Worm (Caenorhabditis elegans): ENCODE data around the gene C47D12.2.

The C47D12.2 gene

DNA sequence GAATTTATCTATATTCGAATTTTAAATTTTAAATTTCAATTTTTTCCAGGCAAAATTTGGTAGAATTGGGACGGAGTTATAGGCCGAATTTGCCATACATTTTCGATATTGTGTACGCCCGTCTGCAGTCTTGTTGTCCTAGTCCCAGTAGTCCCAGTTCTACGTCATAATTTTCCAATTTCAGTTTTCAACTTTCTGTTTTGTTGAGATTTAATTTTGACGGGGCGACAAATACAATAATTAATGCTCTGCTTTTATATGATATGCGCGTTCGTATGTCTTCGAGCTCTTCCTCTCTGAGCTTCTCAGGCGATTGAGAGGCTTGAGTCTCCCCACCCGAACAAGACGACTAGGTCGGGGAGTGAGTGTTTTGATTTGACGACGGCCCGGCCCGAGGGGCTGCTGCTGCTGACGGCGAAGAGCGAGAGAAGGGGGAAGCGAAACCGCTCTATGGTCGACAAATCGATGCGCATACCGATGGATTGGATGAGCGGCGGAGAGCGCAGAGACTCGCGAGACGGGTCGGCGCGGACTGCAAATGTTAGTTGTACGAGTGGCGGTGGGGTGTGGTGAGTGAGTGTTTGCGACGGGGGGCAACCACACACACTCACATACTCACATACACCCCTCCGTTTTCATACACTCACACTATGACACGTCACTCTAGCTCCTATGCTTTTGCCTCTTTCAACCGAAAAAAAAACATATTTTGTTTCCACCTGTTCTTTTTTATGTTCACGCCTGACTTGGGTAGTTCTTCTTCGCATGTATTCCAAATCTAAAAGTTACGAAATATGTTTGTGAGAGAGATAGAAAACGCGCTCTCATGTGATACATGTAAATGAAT is 41.2 kb upstream of the C47D12.2 start (continued):
- peak; percentile 95 for TF ChIP-seq lin-14 (GFP tag; optimal IDR thresholded peaks at IDR 0.05)
- TF ChIP-seq pax-3 (tag; optimal IDR thresholded peaks at IDR 0.05), result peak; percentile 52
- peak; percentile 29 for TF ChIP-seq lir-3 (tag; optimal IDR thresholded peaks at IDR 0.05; ENCODE audit: poor library complexity)
- TF ChIP-seq ceh-82 (tag; optimal IDR thresholded peaks at IDR 0.05), result peak; percentile 63 to 81 (median 78)
- TF ChIP-seq nhr-84 (tag; optimal IDR thresholded peaks at IDR 0.05), result no peak
- TF ChIP-seq pag-3 (tag; optimal IDR thresholded peaks at IDR 0.05; ENCODE audit: borderline replicate concordance, insufficient read depth), result no peak
- TF ChIP-seq ceh-63 (GFP tag; optimal IDR thresholded peaks at IDR 0.05), result no peak
- peak; percentile 63 to 74 for TF ChIP-seq lsy-2 (tag; optimal IDR thresholded peaks at IDR 0.05)
- TF ChIP-seq unc-98 (GFP tag; IDR thresholded peaks at IDR 0.05), result no peak
- TF ChIP-seq skn-1 (tag; optimal IDR thresholded peaks at IDR 0.05), result peak; percentile 67
- peak; percentile 63 for TF ChIP-seq unc-86 (tag; optimal IDR thresholded peaks at IDR 0.05)
- TF ChIP-seq nhr-47 (tag; optimal IDR thresholded peaks at IDR 0.05), result peak; percentile 78
- peak; percentile 81 for TF ChIP-seq rnt-1 (tag; optimal IDR thresholded peaks at IDR 0.05)
- TF ChIP-seq fkh-8 (tag; optimal IDR thresholded peaks at IDR 0.05), result peak; percentile 63
- peak; percentile 65 for TF ChIP-seq ceh-8 (GFP tag; optimal IDR thresholded peaks at IDR 0.05)
- peak; percentile 23 for TF ChIP-seq irx-1 (tag; optimal IDR thresholded peaks at IDR 0.05)
- TF ChIP-seq nhr-85 (tag), result peak; percentile 86
- peak; percentile 31 for TF ChIP-seq zip-4 (GFP tag; optimal IDR thresholded peaks at IDR 0.05)
- no peak for TF ChIP-seq nhr-28 (tag; optimal IDR thresholded peaks at IDR 0.05)
- TF ChIP-seq nhr-90 (tag; optimal IDR thresholded peaks at IDR 0.05; ENCODE audit: poor library complexity), result peak; percentile 56
- TF ChIP-seq fos-1 (tag; optimal IDR thresholded peaks at IDR 0.05), result peak; percentile 46
- no peak for TF ChIP-seq Y116A8C.19 (tag; optimal IDR thresholded peaks at IDR 0.05; ENCODE audit: borderline replicate concordance)
- TF ChIP-seq ceh-88 (GFP tag; IDR thresholded peaks at IDR 0.05), result peak; percentile 62; the same call in 1 of the 2 replicates
- TF ChIP-seq C16A3.4 (tag; optimal IDR thresholded peaks at IDR 0.05), result peak; percentile 58
- no peak for TF ChIP-seq unc-30 (tag; optimal IDR thresholded peaks at IDR 0.05)
- peak; percentile 63 for TF ChIP-seq egl-13 (tag; optimal IDR thresholded peaks at IDR 0.05)
- TF ChIP-seq C34B4.2 (tag; optimal IDR thresholded peaks at IDR 0.05), result peak; percentile 36
- TF ChIP-seq sox-4 (tag; optimal IDR thresholded peaks at IDR 0.05), result peak; percentile 14
- peak; percentile 8 to 24 (median 12) for TF ChIP-seq dpl-1 (GFP tag; optimal IDR thresholded peaks at IDR 0.05)
- TF ChIP-seq efl-3 (GFP tag; optimal IDR thresholded peaks at IDR 0.05), result no peak
- TF ChIP-seq unc-130 (tag; optimal IDR thresholded peaks at IDR 0.05), result peak; percentile 64
- peak; percentile 48 to 54 for TF ChIP-seq efl-1 (optimal IDR thresholded peaks at IDR 0.05)
- TF ChIP-seq efl-1 (GFP tag; optimal IDR thresholded peaks at IDR 0.05 in 1 of 2), result peak; percentile 56 to 91
- TF ChIP-seq snpc-4 (tag; optimal IDR thresholded peaks at IDR 0.05), result peak; percentile 33
- peak; percentile 83 for TF ChIP-seq ztf-4 (tag; optimal IDR thresholded peaks at IDR 0.05)
- 0 out of 2 replicates have a peak, but pooled peaks have one; percentile 6 for TF ChIP-seq isw-1 (GFP tag; IDR thresholded peaks at IDR 0.05)
- no peak for TF ChIP-seq sptf-1 (tag; optimal IDR thresholded peaks at IDR 0.05)
- TF ChIP-seq ama-1 (optimal IDR thresholded peaks at IDR 0.05), result peak; percentile 54
- no peak for TF ChIP-seq nhr-237 (tag; optimal IDR thresholded peaks at IDR 0.05)
- no peak for TF ChIP-seq aha-1 (tag; optimal IDR thresholded peaks at IDR 0.05)
- TF ChIP-seq lin-35 (GFP tag; optimal IDR thresholded peaks at IDR 0.05), result peak; percentile 57 to 66
- peak; percentile 83 for TF ChIP-seq snu-23 (GFP tag; optimal IDR thresholded peaks at IDR 0.05)
- TF ChIP-seq aly-2 (tag; optimal IDR thresholded peaks at IDR 0.05), result no peak
- peak; percentile 49 for TF ChIP-seq grh-1 (GFP tag; IDR thresholded peaks at IDR 0.05)
- TF ChIP-seq hpl-2 (GFP tag; optimal IDR thresholded peaks at IDR 0.05), result no peak
- no peak for TF ChIP-seq ces-1 (GFP tag; optimal IDR thresholded peaks at IDR 0.05)
- TF ChIP-seq unc-62 (GFP tag; optimal IDR thresholded peaks at IDR 0.05), result no peak
- TF ChIP-seq elt-3 (tag; optimal IDR thresholded peaks at IDR 0.05), result peak in 2 of 6 experiments; percentile 21 to 63
- TF ChIP-seq nhr-20 (tag; optimal IDR thresholded peaks at IDR 0.05), result peak; percentile 81
- TF ChIP-seq ceh-90 (tag; optimal IDR thresholded peaks at IDR 0.05), result no peak
- no peak for TF ChIP-seq fkh-4 (tag; optimal IDR thresholded peaks at IDR 0.05; ENCODE audit: borderline replicate concordance)
